Worm (Caenorhabditis elegans) whole organism, late embryonic: Measurements from ENCODE around the gene T21B10.4.

ENCODE experiments used
- C38D4.7 ChIP-seq: fragments of 200-800 bp; sonication (Bioruptor generic); optimal IDR thresholded peaks from 2 replicates; lab custom pipeline; 2018; ENCODE audit warnings: mild to moderate bottlenecking, missing genetic modification characterization, moderate library complexity, missing compliant biosample characterization
- F13H6.1 ChIP-seq: sonication (generic microtip); optimal IDR thresholded peaks from 2 replicates; lab custom pipeline; 2016; ENCODE audit warnings: missing genetic modification characterization, missing compliant biosample characterization
- K02D7.2 ChIP-seq: sonication (generic microtip); optimal IDR thresholded peaks from 2 replicates; lab custom pipeline; 2017; ENCODE audit warnings: mild to moderate bottlenecking, missing genetic modification characterization, missing compliant biosample characterization
- T23F11.4 ChIP-seq: fragments of 200-800 bp; sonication (Bioruptor generic); optimal IDR thresholded peaks from 2 replicates; lab custom pipeline; 2018; ENCODE audit warnings: mild to moderate bottlenecking, missing genetic modification characterization, missing compliant biosample characterization
- Y22D7AL.16 ChIP-seq: sonication (generic microtip); optimal IDR thresholded peaks from 2 replicates; lab custom pipeline; 2016; ENCODE audit warnings: missing genetic modification characterization, missing compliant biosample characterization
- ama-1 ChIP-seq: fragments of 150-350 bp; optimal IDR thresholded peaks from 2 replicates; lab custom pipeline; 2014
- ceh-19 ChIP-seq: fragments of 200-800 bp; sonication (Bioruptor generic); optimal IDR thresholded peaks from 2 replicates; lab custom pipeline; 2018; ENCODE audit warnings: mild to moderate bottlenecking, missing genetic modification characterization, missing compliant biosample characterization
- ceh-2 ChIP-seq: sonication (generic microtip); optimal IDR thresholded peaks from 2 replicates; lab custom pipeline; 2016; ENCODE audit warnings: missing genotype, missing genetic modification characterization, missing compliant biosample characterization
- ceh-22 ChIP-seq: sonication (generic microtip); optimal IDR thresholded peaks from 2 replicates; lab custom pipeline; 2017; ENCODE audit warnings: missing biosample characterization, missing genetic modification characterization
- ceh-24 ChIP-seq: sonication (generic microtip); optimal IDR thresholded peaks from 2 replicates; lab custom pipeline; 2016; ENCODE audit warnings: mild to moderate bottlenecking, missing genetic modification characterization, missing compliant biosample characterization
- ceh-30 ChIP-seq: fragments of 150-350 bp; optimal IDR thresholded peaks from 2 replicates; lab custom pipeline; 2014; ENCODE audit warnings: missing biosample characterization, missing genetic modification characterization
- ceh-34 ChIP-seq: sonication (generic microtip); optimal IDR thresholded peaks from 2 replicates; lab custom pipeline; 2016; ENCODE audit warnings: mild to moderate bottlenecking, missing genetic modification characterization, missing compliant biosample characterization
- ceh-9 ChIP-seq: sonication (generic microtip); optimal IDR thresholded peaks from 2 replicates; lab custom pipeline; 2016; ENCODE audit warnings: mild to moderate bottlenecking, missing genetic modification characterization, inconsistent platforms, missing compliant biosample characterization
- elt-2 ChIP-seq: sonication (generic microtip); optimal IDR thresholded peaks from 2 replicates; lab custom pipeline; 2016; ENCODE audit warnings: missing genetic modification reagents, missing genetic modification characterization, missing compliant biosample characterization
- eyg-1 ChIP-seq: sonication (generic microtip); optimal IDR thresholded peaks from 2 replicates; lab custom pipeline; 2016; ENCODE audit warnings: missing genotype, missing genetic modification characterization, missing compliant biosample characterization
- hlh-8 ChIP-seq: sonication (generic microtip); optimal IDR thresholded peaks from 2 replicates; lab custom pipeline; 2016; ENCODE audit warnings: missing genotype, missing genetic modification characterization, missing compliant biosample characterization
- lin-11 ChIP-seq: fragments of 200-800 bp; sonication (Bioruptor generic); optimal IDR thresholded peaks from 2 replicates; lab custom pipeline; 2018; ENCODE audit warnings: mild to moderate bottlenecking, missing genetic modification characterization, missing compliant biosample characterization
- madf-2 ChIP-seq: sonication (generic microtip); optimal IDR thresholded peaks from 2 replicates; lab custom pipeline; 2017; ENCODE audit warnings: missing genetic modification characterization, missing compliant biosample characterization
- nhr-11 ChIP-seq: fragments of 150-350 bp; optimal IDR thresholded peaks from 2 replicates; lab custom pipeline; 2014; ENCODE audit warnings: missing biosample characterization, missing genetic modification characterization
- nhr-232 ChIP-seq: sonication (generic microtip); optimal IDR thresholded peaks from 2 replicates; lab custom pipeline; 2016; ENCODE audit warnings: missing genetic modification characterization, missing compliant biosample characterization
- odd-2 ChIP-seq: sonication (generic microtip); optimal IDR thresholded peaks from 2 replicates; lab custom pipeline; 2017; ENCODE audit warnings: antibody characterized with exemption, mild to moderate bottlenecking, missing genetic modification characterization, missing compliant biosample characterization
- pag-3 ChIP-seq: sonication (generic microtip); optimal IDR thresholded peaks from 2 replicates; lab custom pipeline; 2016; ENCODE audit warnings: missing compliant biosample characterization, missing genetic modification characterization, borderline replicate concordance
- pat-9 ChIP-seq: fragments of 200-800 bp; sonication (Bioruptor generic); optimal IDR thresholded peaks from 2 replicates; lab custom pipeline; 2018; ENCODE audit warnings: mild to moderate bottlenecking, missing genetic modification characterization, moderate library complexity, missing compliant biosample characterization
- pha-2 ChIP-seq: sonication (generic microtip); optimal IDR thresholded peaks from 2 replicates; lab custom pipeline; 2017; ENCODE audit warnings: mild to moderate bottlenecking, missing genetic modification characterization, missing compliant biosample characterization
- pha-4 ChIP-seq: fragments of 150-350 bp; optimal IDR thresholded peaks from 2 replicates; lab custom pipeline; 2018; ENCODE audit warnings: missing biosample characterization, missing genetic modification reagents, missing genetic modification characterization
- pqm-1 ChIP-seq: sonication (generic microtip); optimal IDR thresholded peaks from 2 replicates; lab custom pipeline; 2016; ENCODE audit warnings: missing genetic modification characterization, missing compliant biosample characterization
- sox-4 ChIP-seq: sonication (generic microtip); optimal IDR thresholded peaks from 2 replicates; lab custom pipeline; 2017; ENCODE audit warnings: mild to moderate bottlenecking, missing genetic modification characterization, inconsistent platforms, missing compliant biosample characterization
- tbx-2 ChIP-seq: sonication (generic microtip); optimal IDR thresholded peaks from 2 replicates; lab custom pipeline; 2016; ENCODE audit warnings: missing genetic modification characterization, missing compliant biosample characterization
- tbx-7 ChIP-seq: sonication (generic microtip); optimal IDR thresholded peaks from 2 replicates; lab custom pipeline; 2016; ENCODE audit warnings: missing genotype, missing genetic modification characterization, missing compliant biosample characterization
- ttx-3 ChIP-seq: sonication (generic microtip); optimal IDR thresholded peaks from 2 replicates; lab custom pipeline; 2016; ENCODE audit warnings: missing genetic modification reagents, missing genetic modification characterization, missing compliant biosample characterization
- unc-3 ChIP-seq, 2 experiments: fragments of 200-800 bp in 1 of 2; sonication (Bioruptor generic) in 1 of 2; sonication (generic microtip) in 1 of 2; conservative IDR thresholded peaks in 1 of 2; optimal IDR thresholded peaks in 1 of 2; 2 replicates each; pipeline versions ENCODE4 v1.3.6 to Lab custom; 2016 to 2022; ENCODE audit warnings: missing compliant biosample characterization in 2 of 2, missing genetic modification characterization in 2 of 2, missing genetic modification reagents in 1 of 2
- unc-42 ChIP-seq: sonication (generic microtip); optimal IDR thresholded peaks from 2 replicates; lab custom pipeline; 2016; ENCODE audit warnings: missing genotype, missing genetic modification characterization, missing compliant biosample characterization
- unc-55 ChIP-seq: sonication (generic microtip); optimal IDR thresholded peaks from 2 replicates; lab custom pipeline; 2017; ENCODE audit warnings: missing biosample characterization, missing genetic modification reagents, missing genetic modification characterization
- zip-5 ChIP-seq: sonication (generic microtip); optimal IDR thresholded peaks from 2 replicates; lab custom pipeline; 2016; ENCODE audit warnings: missing genetic modification characterization, missing compliant biosample characterization

The T21B10.4 gene

ce11 chrII:8938907-8939622 lies 1.6 kb upstream of the T21B10.4 start:
- no peak for TF ChIP-seq sox-4 (tag; lab: Kevin White, UChicago)
- no peak for TF ChIP-seq elt-2 (tag; lab: Kevin White, UChicago)
- TF ChIP-seq ceh-34 (tag; lab: Kevin White, UChicago): no peak
- no peak for TF ChIP-seq nhr-232 (tag; lab: Kevin White, UChicago)
- TF ChIP-seq tbx-2 (tag; lab: Kevin White, UChicago): no peak
- TF ChIP-seq pha-4: no peak
- no peak for TF ChIP-seq lin-11 (tag; lab: Kevin White, UChicago)
- no peak for TF ChIP-seq ama-1 (lab: Kevin White, UChicago)
- TF ChIP-seq ceh-9: no peak
- TF ChIP-seq F13H6.1 (tag; lab: Kevin White, UChicago): no peak
- TF ChIP-seq odd-2 (tag; lab: Kevin White, UChicago): no peak
- TF ChIP-seq zip-5: no peak
- no peak for TF ChIP-seq K02D7.2
- no peak for TF ChIP-seq T23F11.4 (GFP tag; lab: Kevin White, UChicago)
- no peak for TF ChIP-seq ceh-19 (GFP tag; lab: Kevin White, UChicago)
- TF ChIP-seq tbx-7 (tag; lab: Kevin White, UChicago): no peak

DNA sequence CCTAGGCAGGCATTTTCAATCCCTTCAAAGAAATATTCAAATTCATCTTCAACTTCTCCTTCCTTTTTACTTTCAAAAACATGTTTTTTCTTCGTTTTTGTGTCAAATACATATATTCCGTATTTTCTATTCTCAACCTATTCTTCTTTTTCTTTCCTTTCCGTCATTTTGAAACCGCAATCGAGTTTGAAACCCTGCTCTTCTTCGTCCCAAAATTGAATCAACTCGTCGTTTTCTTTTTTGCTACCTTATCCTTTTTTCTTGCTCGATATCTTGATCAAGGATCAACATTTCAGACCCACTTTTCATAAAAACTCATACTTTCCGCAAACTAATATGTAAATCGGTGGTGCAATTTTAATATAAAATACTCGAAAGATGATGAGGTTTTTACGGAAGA lies 4.5 kb downstream of the T21B10.4 start:
- TF ChIP-seq pha-2: no peak
- TF ChIP-seq unc-42 (tag; lab: Kevin White, UChicago): peak; percentile 82
- TF ChIP-seq K02D7.2: no peak

DNA sequence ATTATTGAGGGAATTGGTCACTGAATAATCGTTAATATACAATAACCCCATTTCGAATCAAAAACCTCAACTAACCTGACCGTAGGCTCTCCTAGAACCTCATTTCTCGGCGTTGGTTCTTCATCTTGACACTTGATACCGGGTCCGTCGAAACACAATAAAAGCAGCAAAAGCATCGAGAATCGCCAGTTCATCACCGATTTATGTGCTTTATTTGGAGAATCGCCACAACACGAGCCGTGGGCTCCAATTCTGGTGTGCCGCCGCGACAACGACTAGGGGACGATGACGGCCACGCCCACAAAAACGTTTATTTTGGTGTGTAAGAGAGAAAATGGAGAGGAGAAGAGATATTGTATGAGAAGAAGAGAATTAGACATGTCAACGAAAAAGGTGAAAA lies 6.7 kb downstream of the T21B10.4 start, which contains the start of gene cutl-15:
Gene cutl-15 (minus strand): TSS at position 298 of the 400 bp plus-strand sequence.
- TF ChIP-seq madf-2 (tag; lab: Kevin White, UChicago): no peak
- no peak for TF ChIP-seq ceh-30 (tag; lab: Kevin White, UChicago)
- no peak for TF ChIP-seq pag-3 (tag; lab: Kevin White, UChicago)
- TF ChIP-seq odd-2 (tag; lab: Kevin White, UChicago): no peak
- TF ChIP-seq ceh-34 (tag; lab: Kevin White, UChicago): no peak
- TF ChIP-seq tbx-2 (tag; lab: Kevin White, UChicago): no peak
- TF ChIP-seq ceh-22: no peak
- no peak for TF ChIP-seq ceh-24
- TF ChIP-seq pat-9 (tag; lab: Kevin White, UChicago): no peak
- no peak for TF ChIP-seq unc-55 (GFP tag; lab: Kevin White, UChicago)
- no peak for TF ChIP-seq hlh-8 (tag; lab: Kevin White, UChicago)
- TF ChIP-seq pqm-1 (tag; lab: Kevin White, UChicago): no peak
- no peak for TF ChIP-seq zip-5
- no peak for TF ChIP-seq nhr-232 (tag; lab: Kevin White, UChicago)
- TF ChIP-seq Y22D7AL.16: no peak
- TF ChIP-seq ceh-2 (tag; lab: Kevin White, UChicago): no peak
- no peak for TF ChIP-seq eyg-1
- TF ChIP-seq ttx-3 (tag; lab: Kevin White, UChicago): no peak
- TF ChIP-seq pha-4: no peak

DNA sequence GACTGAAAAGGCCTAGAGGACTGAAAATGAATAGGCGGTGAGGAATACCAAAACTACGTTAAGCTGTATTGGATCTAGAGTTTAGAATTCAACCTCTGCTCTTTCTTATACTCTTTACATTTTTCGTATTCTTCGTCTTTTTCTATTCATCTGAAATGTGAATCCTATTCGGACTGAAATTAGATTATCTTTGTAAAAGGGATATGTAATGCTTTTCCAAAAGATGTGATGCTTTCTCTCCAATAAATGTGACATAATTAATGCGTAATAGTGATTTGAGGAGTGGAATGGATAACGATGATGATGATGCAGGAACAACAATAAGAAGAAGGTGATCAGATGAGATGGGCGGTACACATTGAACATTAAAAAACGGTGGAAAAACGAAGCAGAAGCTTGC lies 7.9 kb downstream of the T21B10.4 start:
- TF ChIP-seq T23F11.4 (GFP tag; lab: Kevin White, UChicago): no peak
- TF ChIP-seq ceh-22: no peak
- no peak for TF ChIP-seq nhr-11
- no peak for TF ChIP-seq C38D4.7 (GFP tag; lab: Kevin White, UChicago)
- peak; percentile 54 for TF ChIP-seq unc-42 (tag; lab: Kevin White, UChicago)
- no peak for TF ChIP-seq ceh-19 (GFP tag; lab: Kevin White, UChicago)
- TF ChIP-seq unc-3 (GFP tag; conservative IDR thresholded peaks at IDR 0.05; lab: Robert Waterston, UW): no peak
- no peak for TF ChIP-seq unc-3 (tag; optimal IDR thresholded peaks at IDR 0.05; lab: Kevin White, UChicago)
